Fruit fly (Drosophila melanogaster): ENCODE results near the gene RYa-R.
A peak's percentile ranks its signal among the peaks of the same experiment; 100 is the strongest.

- TF ChIP-seq kay (GFP tag; ENCODE audit: borderline replicate concordance) = no peak
- TF ChIP-seq CG1620 (GFP tag; optimal IDR thresholded peaks at IDR 0.05) = no peak
- TF ChIP-seq ovo (GFP tag; optimal IDR thresholded peaks at IDR 0.05) = no peak
- TF ChIP-seq Mnt (GFP tag; optimal IDR thresholded peaks at IDR 0.05) = no peak
- TF ChIP-seq cic (GFP tag; optimal IDR thresholded peaks at IDR 0.05) = peak; percentile 28
- peak; percentile 85 for TF ChIP-seq CG7045 (GFP tag; optimal IDR thresholded peaks at IDR 0.05)
- no peak for TF ChIP-seq CG5204 (GFP tag; optimal IDR thresholded peaks at IDR 0.05)
- peak; percentile 41 for TF ChIP-seq Clk (GFP tag; optimal IDR thresholded peaks at IDR 0.05)
Observed at dm6 chr3R:26963747-26964174, 33.0 kb upstream of the RYa-R start.

All from whole organism, adult.